Worm (Caenorhabditis elegans): ENCODE measurements around the gene dbn-1.

Gene dbn-1

ce11 chrIII:13762046-13762445 lies at the start of gene dbn-1:
Gene dbn-1, minus strand, starts transcription at chrIII:13762069.
- TF ChIP-seq hmbx-1 (tag; optimal IDR thresholded peaks at IDR 0.05) (no peak), B0310.2 (tag; optimal IDR thresholded peaks at IDR 0.05) (no peak), ets-7 (tag; optimal IDR thresholded peaks at IDR 0.05) (no peak), aly-1 (tag; optimal IDR thresholded peaks at IDR 0.05) (no peak), hmg-4 (GFP tag; optimal IDR thresholded peaks at IDR 0.05) (no peak), tra-4 (tag; optimal IDR thresholded peaks at IDR 0.05) (no peak), sea-1 (GFP tag; conservative IDR thresholded peaks at IDR 0.05) (no peak), ama-1 (optimal IDR thresholded peaks at IDR 0.05) (no peak), tbx-11 (GFP tag; IDR thresholded peaks at IDR 0.05) (no peak), tbx-37 (GFP tag; conservative IDR thresholded peaks at IDR 0.05) (no peak), scrt-1 (GFP tag; IDR thresholded peaks at IDR 0.05) (no peak), flt-1 (GFP tag; IDR thresholded peaks at IDR 0.05) (no peak), F13C5.2 (tag; optimal IDR thresholded peaks at IDR 0.05) (no peak), hnd-1 (tag; optimal IDR thresholded peaks at IDR 0.05) (no peak), pes-1 (GFP tag; IDR thresholded peaks at IDR 0.05) (no peak), ceh-36 (tag; optimal IDR thresholded peaks at IDR 0.05) (no peak)

ce11 chrIII:13780199-13780706 lies 18.4 kb upstream of the dbn-1 start, which contains the start of gene pot-3:
Gene pot-3, plus strand, starts transcription at chrIII:13780215.
- TF ChIP-seq tbx-37 (GFP tag; conservative IDR thresholded peaks at IDR 0.05) = no peak
- TF ChIP-seq ceh-36 (tag; optimal IDR thresholded peaks at IDR 0.05) = peak; percentile 27
- TF ChIP-seq ets-7 (tag; optimal IDR thresholded peaks at IDR 0.05) = no peak
- TF ChIP-seq hmg-4 (GFP tag; optimal IDR thresholded peaks at IDR 0.05) = peak; percentile 41
- TF ChIP-seq B0310.2 (tag; optimal IDR thresholded peaks at IDR 0.05) = peak; percentile 11
- no peak for TF ChIP-seq flt-1 (GFP tag; IDR thresholded peaks at IDR 0.05)
- no peak for TF ChIP-seq scrt-1 (GFP tag; IDR thresholded peaks at IDR 0.05)
- TF ChIP-seq ama-1 (optimal IDR thresholded peaks at IDR 0.05) = no peak

- no peak for TF ChIP-seq hmbx-1 (tag; optimal IDR thresholded peaks at IDR 0.05)
- TF ChIP-seq aly-1 (tag; optimal IDR thresholded peaks at IDR 0.05) = no peak
- TF ChIP-seq ama-1 (optimal IDR thresholded peaks at IDR 0.05) = no peak
- no peak for TF ChIP-seq sea-1 (GFP tag; conservative IDR thresholded peaks at IDR 0.05)
- no peak for TF ChIP-seq ceh-36 (tag; optimal IDR thresholded peaks at IDR 0.05)
- TF ChIP-seq ceh-13 (GFP tag; optimal IDR thresholded peaks at IDR 0.05) = no peak
These were observed 17.7 kb upstream of the dbn-1 start for ce11 chrIII:13779360-13780093.

- no peak for TF ChIP-seq tra-4 (tag; optimal IDR thresholded peaks at IDR 0.05)
- no peak for TF ChIP-seq aly-1 (tag; optimal IDR thresholded peaks at IDR 0.05)
- TF ChIP-seq F13C5.2 (tag; optimal IDR thresholded peaks at IDR 0.05) = no peak
- TF ChIP-seq ceh-13 (GFP tag; optimal IDR thresholded peaks at IDR 0.05) = no peak
- no peak for TF ChIP-seq hmbx-1 (tag; optimal IDR thresholded peaks at IDR 0.05)
- TF ChIP-seq tbx-37 (GFP tag; conservative IDR thresholded peaks at IDR 0.05) = no peak
- no peak for TF ChIP-seq hnd-1 (tag; optimal IDR thresholded peaks at IDR 0.05)
- no peak for TF ChIP-seq scrt-1 (GFP tag; IDR thresholded peaks at IDR 0.05)
- no peak for TF ChIP-seq flt-1 (GFP tag; IDR thresholded peaks at IDR 0.05)
- no peak for TF ChIP-seq hmg-4 (GFP tag; optimal IDR thresholded peaks at IDR 0.05)
- no peak for TF ChIP-seq sea-1 (GFP tag; conservative IDR thresholded peaks at IDR 0.05)
- no peak for TF ChIP-seq tbx-11 (GFP tag; IDR thresholded peaks at IDR 0.05)
- TF ChIP-seq B0310.2 (tag; optimal IDR thresholded peaks at IDR 0.05) = no peak
- no peak for TF ChIP-seq ama-1 (optimal IDR thresholded peaks at IDR 0.05)
- no peak for TF ChIP-seq pes-1 (GFP tag; IDR thresholded peaks at IDR 0.05)
- TF ChIP-seq ceh-36 (tag; optimal IDR thresholded peaks at IDR 0.05) = no peak
- no peak for TF ChIP-seq ets-7 (tag; optimal IDR thresholded peaks at IDR 0.05)
These were observed 16.9 kb upstream of the dbn-1 start for ce11 chrIII:13778816-13779215.

ce11 chrIII:13772876-13773275 lies 11.0 kb upstream of the dbn-1 start, which contains the start of gene mdt-29:
Gene mdt-29, plus strand, starts transcription at chrIII:13773176.
- TF ChIP-seq tbx-37 (GFP tag; conservative IDR thresholded peaks at IDR 0.05) (no peak), ceh-13 (GFP tag; optimal IDR thresholded peaks at IDR 0.05) (no peak), aly-1 (tag; optimal IDR thresholded peaks at IDR 0.05) (no peak), sea-1 (GFP tag; conservative IDR thresholded peaks at IDR 0.05) (no peak), tbx-11 (GFP tag; IDR thresholded peaks at IDR 0.05) (no peak), tra-4 (tag; optimal IDR thresholded peaks at IDR 0.05) (no peak), hnd-1 (tag; optimal IDR thresholded peaks at IDR 0.05) (no peak), scrt-1 (GFP tag; IDR thresholded peaks at IDR 0.05) (no peak), F13C5.2 (tag; optimal IDR thresholded peaks at IDR 0.05) (no peak), ceh-36 (tag; optimal IDR thresholded peaks at IDR 0.05) (no peak)

- TF ChIP-seq pes-1 (GFP tag; IDR thresholded peaks at IDR 0.05) (no peak), tbx-37 (GFP tag; conservative IDR thresholded peaks at IDR 0.05) (no peak), tbx-11 (GFP tag; IDR thresholded peaks at IDR 0.05) (no peak), hmg-4 (GFP tag; optimal IDR thresholded peaks at IDR 0.05) (no peak), sea-1 (GFP tag; conservative IDR thresholded peaks at IDR 0.05) (no peak), F13C5.2 (tag; optimal IDR thresholded peaks at IDR 0.05) (no peak), B0310.2 (tag; optimal IDR thresholded peaks at IDR 0.05) (no peak), ets-7 (tag; optimal IDR thresholded peaks at IDR 0.05) (no peak), ama-1 (optimal IDR thresholded peaks at IDR 0.05) (no peak), hmbx-1 (tag; optimal IDR thresholded peaks at IDR 0.05) (no peak), tra-4 (tag; optimal IDR thresholded peaks at IDR 0.05) (no peak), flt-1 (GFP tag; IDR thresholded peaks at IDR 0.05) (no peak), scrt-1 (GFP tag; IDR thresholded peaks at IDR 0.05) (no peak), hnd-1 (tag; optimal IDR thresholded peaks at IDR 0.05) (no peak), ceh-36 (tag; optimal IDR thresholded peaks at IDR 0.05) (no peak)
These were observed 9.3 kb upstream of the dbn-1 start, which contains the start of the genes cyk-4 and pdr-1 for ce11 chrIII:13771145-13771544. Gene cyk-4, minus strand, starts transcription at chrIII:13771224. Gene pdr-1, plus strand, starts transcription at chrIII:13771513.

- no peak for TF ChIP-seq tbx-37 (GFP tag; conservative IDR thresholded peaks at IDR 0.05)
- no peak for TF ChIP-seq pes-1 (GFP tag; IDR thresholded peaks at IDR 0.05)
- no peak for TF ChIP-seq hmbx-1 (tag; optimal IDR thresholded peaks at IDR 0.05)
- TF ChIP-seq B0310.2 (tag; optimal IDR thresholded peaks at IDR 0.05) = no peak
- TF ChIP-seq aly-1 (tag; optimal IDR thresholded peaks at IDR 0.05) = no peak
- no peak for TF ChIP-seq tbx-11 (GFP tag; IDR thresholded peaks at IDR 0.05)
- TF ChIP-seq ama-1 (optimal IDR thresholded peaks at IDR 0.05) = no peak
- no peak for TF ChIP-seq hnd-1 (tag; optimal IDR thresholded peaks at IDR 0.05)
- no peak for TF ChIP-seq tra-4 (tag; optimal IDR thresholded peaks at IDR 0.05)
- TF ChIP-seq ets-7 (tag; optimal IDR thresholded peaks at IDR 0.05) = no peak
- no peak for TF ChIP-seq hmg-4 (GFP tag; optimal IDR thresholded peaks at IDR 0.05)
- TF ChIP-seq F13C5.2 (tag; optimal IDR thresholded peaks at IDR 0.05) = no peak
- TF ChIP-seq flt-1 (GFP tag; IDR thresholded peaks at IDR 0.05) = no peak
- TF ChIP-seq ceh-36 (tag; optimal IDR thresholded peaks at IDR 0.05) = no peak
These were observed 8.1 kb upstream of the dbn-1 start for ce11 chrIII:13770017-13770416.

Data from whole organism, early embryonic.